Fruit fly (Drosophila melanogaster) whole organism, wandering third instar larva: ENCODE data around the gene Ude.
A peak's percentile ranks its signal among the peaks of the same experiment; 100 is the strongest.

ENCODE experiments used
- Abd-B ChIP-seq: fragments of >200 bp; optimal IDR thresholded peaks from 2 replicates; lab custom pipeline; 2017; ENCODE audit warnings: missing biosample characterization, missing genetic modification characterization
- CG9705 ChIP-seq: fragments of 200-800 bp; sonication (Bioruptor generic); optimal IDR thresholded peaks from 2 replicates; lab custom pipeline; 2018; ENCODE audit warnings: missing biosample characterization, mild to moderate bottlenecking, missing genetic modification characterization
- CrebA ChIP-seq: fragments of 200-800 bp; sonication (Bioruptor generic); optimal IDR thresholded peaks from 2 replicates; lab custom pipeline; 2016; ENCODE audit warnings: missing biosample characterization, mild to moderate bottlenecking, missing genetic modification characterization, borderline replicate concordance
- Dif ChIP-seq: fragments of 200-275, 200-300 bp; sonication (Bioruptor generic); optimal IDR thresholded peaks from 2 replicates; lab custom pipeline; 2018; ENCODE audit warnings: missing biosample characterization, missing genetic modification characterization; ENCODE audit not compliant: partially characterized antibody
- GATAd ChIP-seq: sonication (Bioruptor generic); optimal IDR thresholded peaks from 2 replicates; lab custom pipeline; 2016; ENCODE audit warnings: missing biosample characterization, missing genetic modification characterization
- HLH106 ChIP-seq: fragments of 200-800 bp; optimal IDR thresholded peaks from 3 replicates; lab custom pipeline; 2019; ENCODE audit warnings: missing biosample characterization, mild to moderate bottlenecking, missing genetic modification characterization, moderate library complexity
- Hnf4 ChIP-seq: fragments of 200-800 bp; sonication (Bioruptor generic); optimal IDR thresholded peaks from 2 replicates; lab custom pipeline; 2016; ENCODE audit warnings: missing biosample characterization, mild to moderate bottlenecking, missing genetic modification characterization
- Hr78 ChIP-seq: fragments of >200 bp; optimal IDR thresholded peaks from 2 replicates; lab custom pipeline; 2017; ENCODE audit warnings: missing biosample characterization, missing genetic modification characterization
- Hr83 ChIP-seq: fragments of 200-300 bp; sonication (Bioruptor generic); optimal IDR thresholded peaks from 2 replicates; lab custom pipeline; 2016; ENCODE audit warnings: missing biosample characterization, mild to moderate bottlenecking, missing genetic modification characterization, moderate library complexity; ENCODE audit not compliant: poor library complexity, severe bottlenecking
- Jra ChIP-seq: sonication (Bioruptor generic); optimal IDR thresholded peaks from 2 replicates; lab custom pipeline; 2016; ENCODE audit warnings: missing biosample characterization, missing genetic modification characterization
- Mio ChIP-seq: sonication (Bioruptor generic); optimal IDR thresholded peaks from 2 replicates; lab custom pipeline; 2016; ENCODE audit warnings: missing biosample characterization, missing genetic modification characterization
- Myc ChIP-seq: fragments of >200 bp; optimal IDR thresholded peaks from 2 replicates; lab custom pipeline; 2017
- N ChIP-seq: fragments of >200 bp; optimal IDR thresholded peaks from 2 replicates; lab custom pipeline; 2018; ENCODE audit warnings: missing biosample characterization, missing external identifiers, missing genetic modification characterization
- OdsH ChIP-seq: fragments of 200-800 bp; sonication (Bioruptor generic); optimal IDR thresholded peaks from 2 replicates; lab custom pipeline; 2016; ENCODE audit warnings: missing biosample characterization, mild to moderate bottlenecking, missing genetic modification characterization
- Rel ChIP-seq, 2 experiments: fragments of 200-800 bp; sonication (Bioruptor generic) in 1 of 2; optimal IDR thresholded peaks; 2 replicates in 1 of 2; 3 replicates in 1 of 2; lab custom pipeline; 2016 to 2019; ENCODE audit warnings: mild to moderate bottlenecking in 2 of 2, missing biosample characterization in 2 of 2, missing genetic modification characterization in 2 of 2, moderate library complexity in 1 of 2
- Vsx2 ChIP-seq: fragments of 200-300, 225-300 bp; sonication (Bioruptor generic); optimal IDR thresholded peaks from 2 replicates; lab custom pipeline; 2018; ENCODE audit warnings: missing biosample characterization, missing genetic modification characterization; ENCODE audit not compliant: partially characterized antibody
- brk ChIP-seq: fragments of 200-800 bp; sonication (Bioruptor generic); optimal IDR thresholded peaks from 2 replicates; lab custom pipeline; 2016; ENCODE audit warnings: missing biosample characterization, mild to moderate bottlenecking, missing genetic modification characterization
- dl ChIP-seq, 2 experiments: fragments of 175-275, 200-275 bp in 1 of 2; fragments of 200-275 bp in 1 of 2; sonication (Bioruptor generic); optimal IDR thresholded peaks; lab custom pipeline; 2018; ENCODE audit warnings: mild to moderate bottlenecking in 2 of 2, missing biosample characterization in 2 of 2, missing genetic modification characterization in 2 of 2, moderate library complexity in 2 of 2; ENCODE audit not compliant: partially characterized antibody in 2 of 2, insufficient read depth in 1 of 2
- dmrt93B ChIP-seq: fragments of 200-800 bp; sonication (Bioruptor generic); optimal IDR thresholded peaks from 2 replicates; lab custom pipeline; 2018; ENCODE audit warnings: missing biosample characterization, mild to moderate bottlenecking, missing genetic modification characterization
- dsf ChIP-seq: sonication (Bioruptor generic); optimal IDR thresholded peaks from 2 replicates; lab custom pipeline; 2016; ENCODE audit warnings: missing biosample characterization, missing genetic modification characterization, borderline replicate concordance
- ey ChIP-seq: fragments of 200-800 bp; sonication (Bioruptor generic); optimal IDR thresholded peaks from 2 replicates; lab custom pipeline; 2016; ENCODE audit warnings: missing biosample characterization, missing genetic modification characterization
- foxo ChIP-seq, 2 experiments: fragments of 200-800 bp; sonication (Bioruptor generic); optimal IDR thresholded peaks; 2 replicates in 1 of 2; 3 replicates in 1 of 2; lab custom pipeline; 2016 to 2017; ENCODE audit warnings: missing biosample characterization in 2 of 2, missing genetic modification characterization in 2 of 2
- fru ChIP-seq: fragments of 200-800 bp; sonication (Bioruptor generic); optimal IDR thresholded peaks from 3 replicates; lab custom pipeline; 2016; ENCODE audit warnings: missing biosample characterization, mild to moderate bottlenecking, missing genetic modification characterization
- h ChIP-seq: fragments of 200-800 bp; sonication (Bioruptor generic); optimal IDR thresholded peaks from 3 replicates; lab custom pipeline; 2016; ENCODE audit warnings: missing biosample characterization, mild to moderate bottlenecking, missing genetic modification characterization
- jim ChIP-seq: fragments of 175-275, 200-325 bp; sonication (Bioruptor generic); optimal IDR thresholded peaks from 2 replicates; lab custom pipeline; 2016; ENCODE audit warnings: missing biosample characterization, mild to moderate bottlenecking, missing genetic modification characterization
- lola ChIP-seq: fragments of >200 bp; optimal IDR thresholded peaks from 2 replicates; lab custom pipeline; 2017; ENCODE audit warnings: missing biosample characterization, missing genetic modification characterization
- pan ChIP-seq: fragments of >200 bp; optimal IDR thresholded peaks from 2 replicates; lab custom pipeline; 2017
- psq ChIP-seq: fragments of 200-800 bp; sonication (Bioruptor generic); optimal IDR thresholded peaks from 3 replicates; lab custom pipeline; 2017; ENCODE audit warnings: missing biosample characterization, mild to moderate bottlenecking, missing genetic modification characterization, moderate library complexity
- sage ChIP-seq: fragments of 200-800 bp; sonication (Bioruptor generic); optimal IDR thresholded peaks from 2 replicates; lab custom pipeline; 2016; ENCODE audit warnings: missing biosample characterization, mild to moderate bottlenecking, missing genetic modification characterization
- woc ChIP-seq: sonication (Bioruptor generic); optimal IDR thresholded peaks from 2 replicates; lab custom pipeline; 2016; ENCODE audit warnings: missing biosample characterization, mild to moderate bottlenecking, missing genetic modification characterization

Gene Ude

DNA sequence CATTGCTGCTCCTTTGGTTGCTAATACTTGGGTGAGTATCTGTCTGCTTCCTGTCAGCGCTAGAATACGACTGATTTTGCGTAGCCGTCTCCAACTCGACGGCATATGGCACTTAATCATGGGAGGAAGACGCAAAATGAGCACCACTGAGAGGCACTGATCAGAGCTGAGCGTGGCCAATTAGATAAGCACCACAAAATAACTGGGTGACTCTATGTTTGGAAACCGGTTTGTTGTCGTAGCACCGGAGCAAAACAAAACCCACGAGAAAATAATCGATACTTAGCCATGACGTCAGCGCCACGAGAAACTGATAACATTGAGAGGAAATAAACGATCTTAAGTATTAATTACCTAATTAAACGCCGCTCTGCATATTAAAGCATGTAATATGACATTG lies at the start of gene Ude:
Gene Ude (minus strand): TSS at position 166 of the 400 bp plus-strand sequence.
- TF ChIP-seq Hnf4 (GFP tag; lab: Kevin White, UChicago), result no peak
- peak; percentile 65 for TF ChIP-seq Dif (GFP tag; lab: Kevin White, UChicago)
- no peak for TF ChIP-seq Rel (GFP tag; optimal IDR thresholded peaks at IDR 0.05; lab: Kevin White, UChicago)
- TF ChIP-seq Rel (tag; optimal IDR thresholded peaks at IDR 0.05; lab: Kevin White, UChicago), result no peak
- TF ChIP-seq h (GFP tag; lab: Kevin White, UChicago), result no peak
- TF ChIP-seq N, result no peak
- no peak for TF ChIP-seq Mio (GFP tag; lab: Kevin White, UChicago)
- TF ChIP-seq Hr83, result no peak
- peak; percentile 11 for TF ChIP-seq psq
- no peak for TF ChIP-seq ey
- TF ChIP-seq fru (GFP tag; lab: Kevin White, UChicago), result no peak
- TF ChIP-seq Vsx2 (GFP tag; lab: Kevin White, UChicago), result peak; percentile 59
- no peak for TF ChIP-seq lola (GFP tag; lab: Kevin White, UChicago)
- TF ChIP-seq dl (GFP tag; optimal IDR thresholded peaks at IDR 0.05; lab: Kevin White, UChicago; ENCODE audit: insufficient read depth in 1 of 2, partially characterized antibody in 2 of 2), result peak in 1 of 2 experiments; percentile 44
- TF ChIP-seq, all 38 proteins: peak for 4

DNA sequence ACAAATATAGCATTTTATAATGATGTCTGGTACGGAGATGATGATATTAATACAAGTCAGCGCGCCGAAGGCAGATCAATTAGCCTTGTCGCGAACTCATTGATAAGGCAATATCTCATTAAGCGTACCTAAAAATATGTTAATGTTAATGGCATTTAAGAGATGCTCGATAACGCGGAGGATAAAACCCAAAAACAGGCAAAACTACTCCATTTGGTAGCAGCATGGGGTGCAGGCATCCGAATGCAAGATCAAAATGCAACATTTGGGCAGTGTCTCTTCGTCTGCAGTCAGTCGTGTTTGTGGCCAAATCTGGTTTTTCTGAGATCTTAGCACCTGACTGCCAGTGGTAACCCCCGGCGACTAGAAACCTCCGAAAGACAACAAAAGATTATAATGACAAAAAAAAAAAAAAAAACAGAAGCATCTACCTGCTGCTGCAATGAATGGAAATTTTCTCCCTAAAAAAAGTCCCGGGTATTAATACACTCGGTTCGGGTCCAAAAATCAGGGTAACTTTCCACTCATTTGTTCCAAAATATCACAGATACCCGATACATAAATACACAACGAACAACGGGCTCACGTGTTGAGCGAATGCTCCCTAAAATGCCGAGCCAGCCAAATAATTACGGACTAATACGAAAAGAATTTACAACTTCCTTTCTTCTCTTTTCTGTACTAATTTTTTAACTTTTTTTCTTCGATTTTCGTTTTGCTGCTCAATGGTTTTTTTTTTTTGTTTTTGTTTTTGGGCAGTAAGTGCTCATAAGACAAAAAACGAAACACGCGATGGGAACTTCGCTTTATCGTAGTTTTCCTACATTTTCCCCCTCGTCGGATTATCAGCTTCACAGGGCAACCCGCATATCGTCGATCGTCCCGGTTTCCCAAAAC lies 46.7 kb upstream of the Ude start:
- TF ChIP-seq HLH106 (tag; lab: Kevin White, UChicago) (no peak), GATAd (no peak), Hnf4 (GFP tag; lab: Kevin White, UChicago) (no peak), Rel (GFP tag; optimal IDR thresholded peaks at IDR 0.05; lab: Kevin White, UChicago) (no peak), Rel (tag; optimal IDR thresholded peaks at IDR 0.05; lab: Kevin White, UChicago) (peak; percentile 52), foxo (GFP tag; optimal IDR thresholded peaks at IDR 0.05; lab: Kevin White, UChicago) (no peak)

dm6 chr3R:24845148-24845547 lies 45.7 kb upstream of the Ude start:
- TF ChIP-seq psq, result no peak

DNA sequence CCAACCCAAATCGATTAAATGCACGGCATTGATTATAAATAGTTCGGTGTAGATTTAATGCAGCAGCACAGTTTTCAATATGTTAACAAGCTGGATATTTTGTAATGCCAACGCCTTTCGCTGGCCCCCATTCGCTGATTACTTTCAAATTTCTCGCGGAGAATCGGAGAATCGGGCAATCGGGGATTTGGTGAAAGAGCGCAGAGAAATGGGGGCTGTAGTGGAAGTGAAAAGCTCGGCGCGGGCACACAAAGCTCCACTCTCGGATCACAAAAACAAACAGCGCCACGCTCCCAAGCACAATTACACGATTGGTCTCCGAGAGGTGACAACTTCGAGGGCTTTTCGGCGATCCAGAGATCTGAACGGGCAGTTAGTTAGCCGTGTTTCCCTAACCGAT lies 42.2 kb upstream of the Ude start, which contains the start of gene Esp:
Gene Esp (plus strand): TSS at position 301 of the 400 bp plus-strand sequence.
- TF ChIP-seq dsf (GFP tag; lab: Kevin White, UChicago), result no peak
- TF ChIP-seq CG9705 (GFP tag; lab: Kevin White, UChicago), result no peak
- TF ChIP-seq woc, result no peak
- TF ChIP-seq GATAd, result no peak
- TF ChIP-seq h (GFP tag; lab: Kevin White, UChicago), result no peak
- no peak for TF ChIP-seq Abd-B (GFP tag; lab: Kevin White, UChicago)
- no peak for TF ChIP-seq psq
- no peak for TF ChIP-seq dmrt93B (GFP tag; lab: Kevin White, UChicago)
- no peak for TF ChIP-seq N
- no peak for TF ChIP-seq OdsH (GFP tag; lab: Kevin White, UChicago)
- no peak for TF ChIP-seq foxo (GFP tag; optimal IDR thresholded peaks at IDR 0.05; lab: Kevin White, UChicago)
- no peak for TF ChIP-seq sage
- no peak for TF ChIP-seq jim (GFP tag; lab: Kevin White, UChicago)
- no peak for TF ChIP-seq pan (lab: Kevin White, UChicago)

DNA sequence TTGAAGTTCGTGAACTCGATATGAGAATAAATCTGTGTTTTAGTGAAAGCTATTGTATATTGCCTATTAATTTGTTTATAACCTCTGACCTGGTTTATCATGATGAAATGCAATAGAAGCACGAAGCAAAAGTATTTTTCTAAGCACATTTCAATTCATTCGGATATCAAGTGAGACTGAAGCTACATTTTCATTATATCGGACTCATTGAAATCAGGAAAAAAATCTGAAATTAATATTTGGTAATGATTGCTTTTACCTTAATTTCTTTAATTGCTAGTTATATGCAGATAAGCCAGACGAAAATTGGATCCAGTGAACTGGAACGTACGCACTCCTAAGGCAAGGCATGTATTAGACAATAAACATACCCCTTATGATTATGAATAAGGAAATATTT lies 41.6 kb upstream of the Ude start, which contains the start of gene CG33658:
Gene CG33658 (minus strand): TSS at position 101 of the 400 bp plus-strand sequence.
- no peak for TF ChIP-seq sage
- no peak for TF ChIP-seq Vsx2 (GFP tag; lab: Kevin White, UChicago)
- TF ChIP-seq foxo (GFP tag; optimal IDR thresholded peaks at IDR 0.05; lab: Kevin White, UChicago), result no peak
- TF ChIP-seq, all 38 proteins: peak for 0

DNA sequence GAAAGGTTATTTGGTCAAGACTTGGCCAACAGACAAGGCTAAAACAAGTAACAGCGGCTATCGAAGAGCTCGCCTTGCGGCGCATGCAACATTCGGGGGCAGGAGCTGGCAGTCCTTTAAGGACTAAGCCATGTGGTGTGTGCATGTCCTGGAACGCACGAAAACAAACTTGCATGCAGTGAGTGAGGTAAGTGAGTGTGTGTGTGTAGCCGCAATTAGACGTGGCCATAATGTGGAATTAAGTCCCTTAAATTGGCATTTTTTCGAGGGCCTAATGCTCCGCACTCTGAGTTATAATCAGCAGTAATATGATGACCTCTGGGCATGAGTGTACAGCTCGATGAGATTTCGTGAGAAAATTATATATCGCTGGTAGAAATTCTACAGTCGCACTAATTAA lies 34.2 kb upstream of the Ude start, which contains the start of gene sosie:
Gene sosie (plus strand): TSS at position 301 of the 400 bp plus-strand sequence.
- TF ChIP-seq N (no peak), sage (no peak), Jra (no peak), fru (GFP tag; lab: Kevin White, UChicago) (no peak), Myc (lab: Kevin White, UChicago) (no peak), Hr78 (no peak), dsf (GFP tag; lab: Kevin White, UChicago) (no peak), CrebA (GFP tag; lab: Kevin White, UChicago) (no peak), foxo (GFP tag; optimal IDR thresholded peaks at IDR 0.05; lab: Kevin White, UChicago) (no peak), brk (GFP tag; lab: Kevin White, UChicago) (no peak)
